Fruit fly (Drosophila melanogaster) whole organism, embryonic: ENCODE data around the gene Plc21C.

Source experiments
- Adf1 ChIP-seq: fragments of 200-800 bp; sonication (Bioruptor generic); IDR thresholded peaks from 2 replicates; pipeline ENCODE4 v1.3.6; 2022; ENCODE audit warnings: missing biosample characterization, missing genetic modification characterization
- BtbVII ChIP-seq: fragments of 200-800 bp; sonication (Bioruptor generic); optimal IDR thresholded peaks from 3 replicates; lab custom pipeline; 2017; ENCODE audit warnings: missing biosample characterization, mild to moderate bottlenecking, missing genetic modification characterization
- CG10267 ChIP-seq: fragments of 200-800 bp; sonication (Bioruptor generic); optimal IDR thresholded peaks from 2 replicates; lab custom pipeline; 2018; ENCODE audit warnings: missing biosample characterization, mild to moderate bottlenecking, missing genetic modification characterization, moderate library complexity
- CG12299 ChIP-seq: fragments of 200-800 bp; sonication (Bioruptor generic); optimal IDR thresholded peaks from 2 replicates; lab custom pipeline; 2018; ENCODE audit warnings: missing biosample characterization, mild to moderate bottlenecking, missing genetic modification characterization
- CG14014 ChIP-seq: fragments of 200-800 bp; sonication (Bioruptor generic); IDR thresholded peaks from 2 replicates; pipeline ENCODE4 v1.3.6; 2022; ENCODE audit warnings: missing biosample characterization, missing genetic modification characterization
- CG14441 ChIP-seq: fragments of 200-800 bp; sonication (Bioruptor generic); IDR thresholded peaks from 2 replicates; pipeline ENCODE4 v1.3.6; 2022; ENCODE audit warnings: missing biosample characterization, missing genetic modification characterization
- CG15073 ChIP-seq: fragments of 200-800 bp; sonication (Bioruptor generic); optimal IDR thresholded peaks from 2 replicates; lab custom pipeline; 2016; ENCODE audit warnings: missing biosample characterization, missing genetic modification characterization
- CG17361 ChIP-seq: fragments of 200-800 bp; sonication (Bioruptor generic); IDR thresholded peaks from 3 replicates; pipeline ENCODE4 v1.3.6; 2022; ENCODE audit warnings: missing biosample characterization, missing genetic modification characterization
- CG17612 ChIP-seq: fragments of 200-800 bp; sonication (Bioruptor generic); IDR thresholded peaks from 2 replicates; pipeline ENCODE4 v1.3.6; 2022; ENCODE audit warnings: missing biosample characterization, missing genetic modification characterization
- CG6254 ChIP-seq: fragments of 200-800 bp; sonication (Bioruptor generic); optimal IDR thresholded peaks from 3 replicates; lab custom pipeline; 2017; ENCODE audit warnings: mild to moderate bottlenecking, missing biosample characterization, missing genetic modification reagents, missing genetic modification characterization
- CG9215 ChIP-seq: fragments of 200-800 bp; sonication (Bioruptor generic); IDR thresholded peaks from 2 replicates; pipeline ENCODE4 v1.3.6; 2022; ENCODE audit warnings: missing biosample characterization, missing genetic modification characterization
- CG9609 ChIP-seq: fragments of 200-800 bp; sonication (Bioruptor generic); optimal IDR thresholded peaks from 3 replicates; lab custom pipeline; 2016; ENCODE audit warnings: missing biosample characterization, missing genetic modification characterization
- CG9817 ChIP-seq: fragments of 200-800 bp; sonication (Bioruptor generic); optimal IDR thresholded peaks from 2 replicates; lab custom pipeline; 2018; ENCODE audit warnings: missing biosample characterization, mild to moderate bottlenecking, missing genetic modification characterization, moderate library complexity
- Chrac-16 ChIP-seq: fragments of 200-800 bp; sonication (Bioruptor generic); optimal IDR thresholded peaks from 3 replicates; lab custom pipeline; 2016; ENCODE audit warnings: missing biosample characterization, missing genetic modification characterization
- E2f1 ChIP-seq: fragments of 200-800 bp; sonication (Bioruptor generic); IDR thresholded peaks from 2 replicates; pipeline ENCODE4 v1.3.6; 2022; ENCODE audit warnings: missing biosample characterization, missing genetic modification characterization
- Fer1 ChIP-seq: fragments of 200-800 bp; sonication (Bioruptor generic); optimal IDR thresholded peaks from 2 replicates; lab custom pipeline; 2017; ENCODE audit warnings: missing biosample characterization, mild to moderate bottlenecking, missing genetic modification characterization
- Fer2 ChIP-seq: fragments of 200-800 bp; sonication (Bioruptor generic); optimal IDR thresholded peaks from 2 replicates; lab custom pipeline; 2018; ENCODE audit warnings: missing biosample characterization, mild to moderate bottlenecking, missing genetic modification characterization, moderate library complexity
- Fer3 ChIP-seq: fragments of 200-800 bp; sonication (Bioruptor generic); optimal IDR thresholded peaks from 2 replicates; lab custom pipeline; 2018; ENCODE audit warnings: missing biosample characterization, mild to moderate bottlenecking, missing genetic modification characterization, moderate library complexity
- HLH3B ChIP-seq: fragments of 200-800 bp; sonication (Bioruptor generic); IDR thresholded peaks from 2 replicates; pipeline ENCODE4 v1.3.6; 2022; ENCODE audit warnings: missing biosample characterization, missing genetic modification characterization
- Hr3 ChIP-seq: fragments of 200-800 bp; sonication (Bioruptor generic); optimal IDR thresholded peaks from 3 replicates; lab custom pipeline; 2016; ENCODE audit warnings: missing biosample characterization, missing genetic modification characterization
- Jarid2 ChIP-seq: fragments of 200-800 bp; sonication (Bioruptor generic); optimal IDR thresholded peaks from 3 replicates; lab custom pipeline; 2017; ENCODE audit warnings: mild to moderate bottlenecking, missing biosample characterization, missing genetic modification reagents, missing genetic modification characterization
- Nf-YA ChIP-seq: fragments of 200-800 bp; sonication (Bioruptor generic); IDR thresholded peaks from 2 replicates; pipeline ENCODE4 v1.3.6; 2022; ENCODE audit warnings: missing biosample characterization, missing genetic modification characterization
- Pdp1 ChIP-seq, 2 experiments: fragments of 200-800 bp; sonication (Bioruptor generic); optimal IDR thresholded peaks; 3 replicates each; lab custom pipeline; 2016; ENCODE audit warnings: missing biosample characterization in 2 of 2, missing genetic modification characterization in 2 of 2, mild to moderate bottlenecking in 1 of 2, moderate library complexity in 1 of 2
- Vsx1 ChIP-seq: fragments of 200-800 bp; sonication (Bioruptor generic); optimal IDR thresholded peaks from 2 replicates; lab custom pipeline; 2017; ENCODE audit warnings: missing biosample characterization, mild to moderate bottlenecking, missing genetic modification characterization, missing genetic modification reagents
- al ChIP-seq: fragments of 200-800 bp; sonication (Bioruptor generic); IDR thresholded peaks from 2 replicates; pipeline ENCODE4 v1.3.6; 2022; ENCODE audit warnings: missing biosample characterization, missing genetic modification characterization
- ap ChIP-seq: fragments of 200-800 bp; sonication (Bioruptor generic); IDR thresholded peaks from 2 replicates; pipeline ENCODE4 v1.3.6; 2022; ENCODE audit warnings: missing biosample characterization, missing genetic modification characterization
- az2 ChIP-seq: fragments of 200-800 bp; sonication (Bioruptor generic); optimal IDR thresholded peaks from 3 replicates; lab custom pipeline; 2016; ENCODE audit warnings: missing biosample characterization, missing genetic modification characterization
- bigmax ChIP-seq: fragments of 200-800 bp; sonication (Bioruptor generic); optimal IDR thresholded peaks from 2 replicates; lab custom pipeline; 2018; ENCODE audit warnings: missing biosample characterization, mild to moderate bottlenecking, missing genetic modification characterization
- btn ChIP-seq: fragments of 200-800 bp; sonication (Bioruptor generic); optimal IDR thresholded peaks from 2 replicates; lab custom pipeline; 2016; ENCODE audit warnings: missing biosample characterization, missing genetic modification characterization
- dati ChIP-seq: fragments of 200-800 bp; sonication (Bioruptor generic); IDR thresholded peaks from 2 replicates; pipeline ENCODE4 v1.3.6; 2022; ENCODE audit warnings: missing biosample characterization, missing genetic modification characterization
- dpn ChIP-seq, 2 experiments: fragments of 200-800 bp; sonication (Bioruptor generic); optimal IDR thresholded peaks; 3 replicates each; lab custom pipeline; 2016; ENCODE audit warnings: missing biosample characterization in 2 of 2, missing genetic modification characterization in 2 of 2
- ems ChIP-seq: fragments of 200-800 bp; sonication (Bioruptor generic); optimal IDR thresholded peaks from 3 replicates; lab custom pipeline; 2016; ENCODE audit warnings: missing biosample characterization, missing genetic modification characterization
- hbn ChIP-seq: fragments of 200-800 bp; sonication (Bioruptor generic); IDR thresholded peaks from 2 replicates; pipeline ENCODE4 v1.3.6; 2022; ENCODE audit warnings: missing biosample characterization, missing genetic modification characterization; ENCODE audit not compliant: partially characterized antibody
- hth ChIP-seq: fragments of >200 bp; optimal IDR thresholded peaks from 2 replicates; lab custom pipeline; 2017; ENCODE audit warnings: inconsistent platforms
- ind ChIP-seq: fragments of 200-800 bp; sonication (Bioruptor generic); optimal IDR thresholded peaks from 3 replicates; lab custom pipeline; 2016; ENCODE audit warnings: missing biosample characterization, missing genetic modification characterization
- jing ChIP-seq: fragments of 200-800 bp; sonication (Bioruptor generic); optimal IDR thresholded peaks from 2 replicates; lab custom pipeline; 2018; ENCODE audit warnings: missing biosample characterization, mild to moderate bottlenecking, missing genetic modification characterization
- kni ChIP-seq: fragments of 200-800 bp; sonication (Bioruptor generic); optimal IDR thresholded peaks from 3 replicates; lab custom pipeline; 2017; ENCODE audit warnings: mild to moderate bottlenecking, missing biosample characterization, missing genetic modification reagents, missing genetic modification characterization
- lab ChIP-seq: fragments of 200-800 bp; sonication (Bioruptor generic); optimal IDR thresholded peaks from 3 replicates; lab custom pipeline; 2017; ENCODE audit warnings: missing biosample characterization, missing genetic modification characterization, mild to moderate bottlenecking, moderate library complexity, missing genetic modification reagents
- lmd ChIP-seq: fragments of 200-800 bp; sonication (Bioruptor generic); IDR thresholded peaks from 2 replicates; pipeline ENCODE4 v1.3.6; 2022; ENCODE audit warnings: missing biosample characterization, missing genetic modification characterization
- mam ChIP-seq: fragments of 200-800 bp; sonication (Bioruptor generic); optimal IDR thresholded peaks from 3 replicates; lab custom pipeline; 2016; ENCODE audit warnings: missing biosample characterization, missing genetic modification characterization
- pb ChIP-seq: fragments of 200-800 bp; sonication (Bioruptor generic); optimal IDR thresholded peaks from 3 replicates; lab custom pipeline; 2016; ENCODE audit warnings: missing biosample characterization, missing genetic modification characterization
- pfk ChIP-seq: fragments of 200-800 bp; sonication (Bioruptor generic); optimal IDR thresholded peaks from 2 replicates; lab custom pipeline; 2018; ENCODE audit warnings: missing biosample characterization, mild to moderate bottlenecking, missing genetic modification characterization, moderate library complexity
- prd ChIP-seq, 3 experiments: fragments of >200 bp in 2 of 3; fragments of 200-800 bp in 1 of 3; sonication (Bioruptor generic) in 1 of 3; optimal IDR thresholded peaks in 2 of 3; IDR thresholded peaks in 1 of 3; 2 replicates in 2 of 3; 3 replicates in 1 of 3; pipeline versions ENCODE4 v1.3.6 to Lab custom; 2017 to 2022; ENCODE audit warnings: missing biosample characterization in 1 of 3, missing genetic modification characterization in 1 of 3
- pum ChIP-seq: fragments of 200-800 bp; sonication (Bioruptor generic); optimal IDR thresholded peaks from 2 replicates; lab custom pipeline; 2016; ENCODE audit warnings: missing biosample characterization, missing genetic modification characterization
- pzg ChIP-seq: fragments of 200-800 bp; sonication (Bioruptor generic); optimal IDR thresholded peaks from 3 replicates; lab custom pipeline; 2018; ENCODE audit warnings: missing biosample characterization, mild to moderate bottlenecking, missing genetic modification characterization, moderate library complexity
- scrt ChIP-seq: fragments of 200-800 bp; sonication (Bioruptor generic); optimal IDR thresholded peaks from 2 replicates; lab custom pipeline; 2018; ENCODE audit warnings: missing biosample characterization, mild to moderate bottlenecking, missing genetic modification characterization, moderate library complexity
- stwl ChIP-seq: fragments of 200-800 bp; sonication (Bioruptor generic); optimal IDR thresholded peaks from 3 replicates; lab custom pipeline; 2018; ENCODE audit warnings: missing biosample characterization, mild to moderate bottlenecking, missing genetic modification characterization, moderate library complexity
- tx ChIP-seq: fragments of 200-800 bp; sonication (Bioruptor generic); optimal IDR thresholded peaks from 2 replicates; lab custom pipeline; 2016; ENCODE audit warnings: missing biosample characterization, missing genetic modification characterization
- z ChIP-seq: fragments of 200-800 bp; sonication (Bioruptor generic); IDR thresholded peaks from 3 replicates; pipeline ENCODE4 v1.3.6; 2022; ENCODE audit warnings: missing biosample characterization, missing genetic modification characterization
- zfh2 ChIP-seq: fragments of 200-800 bp; sonication (Bioruptor generic); optimal IDR thresholded peaks from 2 replicates; lab custom pipeline; 2016; ENCODE audit warnings: missing biosample characterization, missing genetic modification characterization

The Plc21C gene

dm6 chr2L:283071-283482 lies 22.7 kb upstream of the Plc21C start, which contains the start of gene CG11601 (continued):
- no peak for TF ChIP-seq ems
- peak; percentile 18 for TF ChIP-seq ind (GFP tag; lab: Kevin White, UChicago)
- no peak for TF ChIP-seq hth
- TF ChIP-seq lab (GFP tag; lab: Kevin White, UChicago): no peak
- TF ChIP-seq scrt (GFP tag; lab: Kevin White, UChicago): no peak
- no peak for TF ChIP-seq az2 (GFP tag; lab: Kevin White, UChicago)
- no peak for TF ChIP-seq ap (GFP tag; lab: Robert Waterston, UW)
- TF ChIP-seq CG15073 (GFP tag; lab: Kevin White, UChicago): no peak
- no peak for TF ChIP-seq prd (optimal IDR thresholded peaks at IDR 0.05; lab: Kevin White, UChicago)
- TF ChIP-seq prd (GFP tag; IDR thresholded peaks at IDR 0.05; lab: Robert Waterston, UW): 0 out of 3 replicates have a peak, but pooled peaks have one; percentile 43
- TF ChIP-seq CG9215 (GFP tag; lab: Robert Waterston, UW): no peak
- TF ChIP-seq CG14441 (GFP tag; lab: Robert Waterston, UW): 0 out of 2 replicates have a peak, but pooled peaks have one; percentile 26
- TF ChIP-seq Fer3: no peak
- TF ChIP-seq Fer2 (tag; lab: Kevin White, UChicago): no peak
- TF ChIP-seq pzg (GFP tag; lab: Kevin White, UChicago): peak; percentile 71
- peak; percentile 41; the same call in 1 of the 2 replicates for TF ChIP-seq lmd (GFP tag; lab: Robert Waterston, UW)
- TF ChIP-seq CG17612 (GFP tag; lab: Robert Waterston, UW): no peak
- peak in 1 of 2 experiments; percentile 29 for TF ChIP-seq dpn (GFP tag; optimal IDR thresholded peaks at IDR 0.05; lab: Kevin White, UChicago)
- TF ChIP-seq al (GFP tag; lab: Robert Waterston, UW): no peak
- peak; percentile 4 for TF ChIP-seq Chrac-16
- TF ChIP-seq zfh2 (GFP tag; lab: Kevin White, UChicago): peak; percentile 65
- no peak for TF ChIP-seq Adf1
- TF ChIP-seq Fer1: peak; percentile 29
- TF ChIP-seq kni: peak; percentile 24

dm6 chr2L:285596-286023 lies 20.1 kb upstream of the Plc21C start:
- TF ChIP-seq dpn (GFP tag; optimal IDR thresholded peaks at IDR 0.05; lab: Kevin White, UChicago) (peak; percentile 24 to 32), CG6254 (GFP tag; lab: Kevin White, UChicago) (peak; percentile 28), BtbVII (GFP tag; lab: Kevin White, UChicago) (peak; percentile 1), E2f1 (GFP tag; lab: Robert Waterston, UW) (no peak), Pdp1 (GFP tag; optimal IDR thresholded peaks at IDR 0.05; lab: Kevin White, UChicago) (peak; percentile 23 to 26), mam (peak; percentile 42), CG9817 (tag; lab: Kevin White, UChicago) (peak; percentile 48), Jarid2 (peak; percentile 92), z (GFP tag; lab: Robert Waterston, UW) (0 out of 3 replicates have a peak, but pooled peaks have one; percentile 24), Vsx1 (no peak), HLH3B (GFP tag; lab: Robert Waterston, UW) (no peak), jing (GFP tag; lab: Kevin White, UChicago) (no peak), Hr3 (peak; percentile 29), zfh2 (GFP tag; lab: Kevin White, UChicago) (peak; percentile 47), tx (GFP tag; lab: Kevin White, UChicago) (peak; percentile 31), pb (GFP tag; lab: Kevin White, UChicago) (peak; percentile 40), pfk (GFP tag; lab: Kevin White, UChicago) (peak; percentile 4), pum (GFP tag; lab: Kevin White, UChicago) (peak; percentile 12), CG14014 (peak; percentile 21; the same call in 1 of the 2 replicates), hbn (0 out of 2 replicates have a peak, but pooled peaks have one; percentile 15), Fer3 (peak; percentile 45), bigmax (GFP tag; lab: Kevin White, UChicago) (no peak), Nf-YA (GFP tag; lab: Robert Waterston, UW) (no peak), stwl (tag; lab: Kevin White, UChicago) (peak; percentile 77), CG12299 (tag; lab: Kevin White, UChicago) (peak; percentile 28), CG10267 (tag; lab: Kevin White, UChicago) (peak; percentile 59), CG9609 (GFP tag; lab: Kevin White, UChicago) (no peak), CG17361 (0 out of 3 replicates have a peak, but pooled peaks have one; percentile 33), dati (GFP tag; lab: Robert Waterston, UW) (no peak), btn (peak; percentile 26)
